Worm (Caenorhabditis elegans) whole organism, early embryonic: ENCODE results near the gene W04E12.5.
"Not testable (repeated sequence)": the region's sequence is repeated elsewhere in the genome, so short reads cannot be mapped to it uniquely, and the experiment has no call there.

Source experiments
- B0310.2 ChIP-seq: sonication (generic microtip); optimal IDR thresholded peaks from 2 replicates; lab custom pipeline; 2016; ENCODE audit warnings: mild to moderate bottlenecking, missing genetic modification characterization, missing compliant biosample characterization
- ama-1 ChIP-seq: fragments of 150-350 bp; optimal IDR thresholded peaks from 2 replicates; lab custom pipeline; 2014
- ceh-36 ChIP-seq: sonication (generic microtip); optimal IDR thresholded peaks from 2 replicates; lab custom pipeline; 2016; ENCODE audit warnings: missing genetic modification characterization, inconsistent platforms, missing compliant biosample characterization
- hmbx-1 ChIP-seq: sonication (generic microtip); optimal IDR thresholded peaks from 2 replicates; lab custom pipeline; 2016; ENCODE audit warnings: mild to moderate bottlenecking, missing genetic modification characterization, missing compliant biosample characterization
- hmg-4 ChIP-seq: fragments of 200-800 bp; sonication (Bioruptor generic); optimal IDR thresholded peaks from 2 replicates; lab custom pipeline; 2018; ENCODE audit warnings: mild to moderate bottlenecking, missing genetic modification characterization, missing compliant biosample characterization
- scrt-1 ChIP-seq: fragments of 200-800 bp; sonication (Bioruptor generic); IDR thresholded peaks from 2 replicates; pipeline ENCODE4 v1.3.6; 2022; ENCODE audit warnings: missing genetic modification characterization, missing compliant biosample characterization
- tra-4 ChIP-seq: sonication (generic microtip); optimal IDR thresholded peaks from 2 replicates; lab custom pipeline; 2017; ENCODE audit warnings: missing genetic modification characterization, missing compliant biosample characterization

DNA sequence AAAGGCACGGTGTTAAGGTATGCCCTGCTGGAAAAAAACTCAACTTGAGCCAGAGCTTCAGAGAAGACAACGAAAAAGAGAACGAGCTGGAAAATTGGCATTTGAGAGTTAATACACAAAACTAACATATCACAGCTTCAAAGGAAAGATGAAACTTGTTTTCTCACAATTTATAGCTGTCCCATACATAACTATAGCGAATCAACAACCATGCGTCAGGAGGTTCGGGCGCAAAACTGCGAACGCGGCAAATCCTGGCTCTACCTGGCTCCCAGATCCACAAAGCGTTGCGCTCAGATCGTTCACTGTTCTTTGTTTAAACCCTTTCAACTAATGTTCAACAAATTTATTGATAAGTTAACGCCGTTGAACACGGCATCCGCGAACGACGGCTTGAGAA, 35.4 kb upstream of the W04E12.5 start, which contains the start of gene Y43F8C.15:
- TF ChIP-seq ama-1 (lab: Kevin White, UChicago); hmg-4 (GFP tag; lab: Kevin White, UChicago); ceh-36 (tag; lab: Kevin White, UChicago); hmbx-1 (tag; lab: Kevin White, UChicago); B0310.2 (tag; lab: Kevin White, UChicago); tra-4 (tag; lab: Kevin White, UChicago); scrt-1: not testable (repeated sequence)
